In the genomic region with DNA sequence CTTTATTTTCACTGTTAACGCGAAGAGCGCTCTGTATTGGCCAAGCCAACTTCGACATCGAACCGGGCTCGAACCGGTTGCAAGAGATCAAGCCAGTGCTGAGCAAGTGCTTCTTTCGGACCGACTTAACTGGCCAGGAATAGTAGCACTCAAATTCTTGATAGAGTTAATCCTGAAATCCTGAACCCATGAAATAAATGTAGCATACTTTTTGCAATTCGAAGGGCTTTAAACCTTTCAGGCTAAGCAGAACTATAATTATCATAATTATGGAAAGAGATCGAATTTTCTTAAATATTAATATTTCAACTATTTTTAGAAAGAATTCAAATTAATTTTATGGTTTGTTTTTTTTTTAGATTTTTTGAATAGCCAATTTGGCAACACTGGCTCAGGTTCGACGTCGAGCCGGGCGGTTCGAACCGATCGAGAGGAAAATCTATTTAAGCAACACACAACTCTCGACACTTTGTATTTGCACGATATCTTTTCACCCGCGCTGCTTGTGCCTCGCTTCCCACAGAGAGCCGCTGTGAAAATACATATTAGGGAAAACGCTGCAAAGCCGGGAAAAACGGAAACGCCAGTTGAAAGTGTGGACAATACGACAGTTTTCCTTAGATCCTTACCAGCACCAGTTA, we compare ENCODE assay signal across 4 fruit fly cellular contexts.
TF ChIP-seq lines count a peak whose summit lies in the region.

A gene (plus strand): TSS at position 471 of the 641 bp plus-strand sequence.

TF ChIP-seq in whole organism, embryonic, 481 proteins besides CTCF, POLR2A, EP300 and RAD21 (continued from another document and continues in another):
- peak; percentile 4 for TF ChIP-seq CG11723 (GFP tag; optimal IDR thresholded peaks at IDR 0.05; lab: Kevin White, UChicago)
- TF ChIP-seq Camta (GFP tag; optimal IDR thresholded peaks at IDR 0.05; lab: Kevin White, UChicago): no peak
- peak; percentile 34; the same call in 1 of the 2 replicates for TF ChIP-seq seq (GFP tag; IDR thresholded peaks at IDR 0.05; lab: Robert Waterston, UW)
- TF ChIP-seq Nf-YA (GFP tag; IDR thresholded peaks at IDR 0.05; lab: Robert Waterston, UW): no peak
- no peak for TF ChIP-seq B-H2 (GFP tag; optimal IDR thresholded peaks at IDR 0.05; lab: Kevin White, UChicago)
- TF ChIP-seq CG7745 (tag; optimal IDR thresholded peaks at IDR 0.05; lab: Kevin White, UChicago): no peak
- peak; percentile 49 for TF ChIP-seq dmrt11E (tag; optimal IDR thresholded peaks at IDR 0.05; lab: Kevin White, UChicago)
- peak; percentile 42 for TF ChIP-seq CG17385 (GFP tag; optimal IDR thresholded peaks at IDR 0.05; lab: Kevin White, UChicago)
- peak; percentile 40 for TF ChIP-seq Hsf (GFP tag; optimal IDR thresholded peaks at IDR 0.05; lab: Kevin White, UChicago)
- no peak for TF ChIP-seq CG3163 (GFP tag; optimal IDR thresholded peaks at IDR 0.05; lab: Kevin White, UChicago)
- no peak for TF ChIP-seq CG6813 (GFP tag; optimal IDR thresholded peaks at IDR 0.05; lab: Kevin White, UChicago)
- no peak for TF ChIP-seq Vsx1 (GFP tag; optimal IDR thresholded peaks at IDR 0.05; lab: Kevin White, UChicago)
- TF ChIP-seq ftz-f1 (GFP tag; optimal IDR thresholded peaks at IDR 0.05; lab: Kevin White, UChicago): no peak
- TF ChIP-seq disco-r (GFP tag; optimal IDR thresholded peaks at IDR 0.05; lab: Kevin White, UChicago): no peak
- TF ChIP-seq pan (optimal IDR thresholded peaks at IDR 0.05; lab: Kevin White, UChicago): no peak
- TF ChIP-seq pan (GFP tag; optimal IDR thresholded peaks at IDR 0.05 in 1 of 2, IDR thresholded peaks at IDR 0.05 in 1 of 2): peak in 1 of 2 experiments; percentile 41
- TF ChIP-seq fd102C (GFP tag; optimal IDR thresholded peaks at IDR 0.05; lab: Kevin White, UChicago): no peak
- peak; percentile 41 for TF ChIP-seq NfI (GFP tag; optimal IDR thresholded peaks at IDR 0.05; lab: Kevin White, UChicago)
- TF ChIP-seq CG7963 (GFP tag; IDR thresholded peaks at IDR 0.05; lab: Robert Waterston, UW; ENCODE audit: partially characterized antibody): no peak
- TF ChIP-seq lbe (GFP tag; optimal IDR thresholded peaks at IDR 0.05; lab: Kevin White, UChicago): peak; percentile 7
- TF ChIP-seq CG14050 (GFP tag; IDR thresholded peaks at IDR 0.05; lab: Robert Waterston, UW): 0 out of 3 replicates have a peak, but pooled peaks have one; percentile 15
- TF ChIP-seq CG10462 (GFP tag; optimal IDR thresholded peaks at IDR 0.05; lab: Kevin White, UChicago): peak; percentile 10
- TF ChIP-seq kah (GFP tag; optimal IDR thresholded peaks at IDR 0.05; lab: Kevin White, UChicago): no peak
- TF ChIP-seq CG6654 (GFP tag; optimal IDR thresholded peaks at IDR 0.05; lab: Kevin White, UChicago): no peak
- TF ChIP-seq lola (GFP tag; optimal IDR thresholded peaks at IDR 0.05; lab: Kevin White, UChicago): peak in 1 of 3 experiments; percentile 62
- TF ChIP-seq CG17328 (GFP tag; IDR thresholded peaks at IDR 0.05; lab: Robert Waterston, UW): peak; percentile 13; the same call in 1 of the 2 replicates
- no peak for TF ChIP-seq kay (GFP tag; optimal IDR thresholded peaks at IDR 0.05; lab: Kevin White, UChicago)
- peak; percentile 16 for TF ChIP-seq tin (GFP tag; optimal IDR thresholded peaks at IDR 0.05; lab: Kevin White, UChicago)
- peak; percentile 29 for TF ChIP-seq CG17359 (tag; optimal IDR thresholded peaks at IDR 0.05; lab: Kevin White, UChicago)
- TF ChIP-seq CG2678 (tag; optimal IDR thresholded peaks at IDR 0.05; lab: Kevin White, UChicago): peak; percentile 69

TF ChIP-seq in whole organism, prepupa, 60 proteins besides CTCF, POLR2A, EP300 and RAD21 (continued from another document and continues in another):
- peak; percentile 49 for TF ChIP-seq Ets96B (tag; optimal IDR thresholded peaks at IDR 0.05; lab: Kevin White, UChicago)
- TF ChIP-seq Met (GFP tag; optimal IDR thresholded peaks at IDR 0.05; lab: Kevin White, UChicago): peak; percentile 77
- peak; percentile 48 for TF ChIP-seq CG6854 (GFP tag; optimal IDR thresholded peaks at IDR 0.05; lab: Kevin White, UChicago)
- TF ChIP-seq CG6808 (GFP tag; optimal IDR thresholded peaks at IDR 0.05; lab: Kevin White, UChicago): peak; percentile 78
- TF ChIP-seq acj6 (GFP tag; optimal IDR thresholded peaks at IDR 0.05; lab: Kevin White, UChicago): peak; percentile 62
- TF ChIP-seq CG15336 (GFP tag; IDR thresholded peaks at IDR 0.05; lab: Robert Waterston, UW): peak; percentile 69
- TF ChIP-seq Sox102F (GFP tag; optimal IDR thresholded peaks at IDR 0.05; lab: Kevin White, UChicago): peak; percentile 62
- TF ChIP-seq CG3032 (tag; optimal IDR thresholded peaks at IDR 0.05; lab: Kevin White, UChicago): peak; percentile 69
- peak; percentile 74 for TF ChIP-seq lz (GFP tag; optimal IDR thresholded peaks at IDR 0.05; lab: Kevin White, UChicago)
- TF ChIP-seq Hr4 (GFP tag; optimal IDR thresholded peaks at IDR 0.05; lab: Kevin White, UChicago): peak; percentile 69
- peak; percentile 28 for TF ChIP-seq Blimp-1 (GFP tag; optimal IDR thresholded peaks at IDR 0.05; lab: Kevin White, UChicago)
- TF ChIP-seq CG4318 (GFP tag; optimal IDR thresholded peaks at IDR 0.05; lab: Kevin White, UChicago): peak; percentile 59
- TF ChIP-seq Sox15 (GFP tag; optimal IDR thresholded peaks at IDR 0.05; lab: Kevin White, UChicago): peak; percentile 46
- peak; percentile 35 for TF ChIP-seq Hr39 (GFP tag; optimal IDR thresholded peaks at IDR 0.05; lab: Kevin White, UChicago)
- TF ChIP-seq CG3919 (GFP tag; optimal IDR thresholded peaks at IDR 0.05; lab: Kevin White, UChicago): peak; percentile 62
- TF ChIP-seq spab (GFP tag; optimal IDR thresholded peaks at IDR 0.05; lab: Kevin White, UChicago): peak; percentile 68
- peak; percentile 63 for TF ChIP-seq OdsH (GFP tag; optimal IDR thresholded peaks at IDR 0.05; lab: Kevin White, UChicago)
- TF ChIP-seq CG31627 (GFP tag; optimal IDR thresholded peaks at IDR 0.05; lab: Kevin White, UChicago): peak; percentile 55
- peak; percentile 69; the same call in 2 of the 3 replicates for TF ChIP-seq eg (GFP tag; IDR thresholded peaks at IDR 0.05; lab: Robert Waterston, UW)
- peak; percentile 53 for TF ChIP-seq CG34406 (GFP tag; optimal IDR thresholded peaks at IDR 0.05; lab: Kevin White, UChicago)
- TF ChIP-seq CG9139 (GFP tag; optimal IDR thresholded peaks at IDR 0.05; lab: Kevin White, UChicago): peak; percentile 56
- TF ChIP-seq dac (GFP tag; optimal IDR thresholded peaks at IDR 0.05; lab: Kevin White, UChicago): peak; percentile 46
- peak; percentile 17 to 51 for TF ChIP-seq salr (GFP tag; optimal IDR thresholded peaks at IDR 0.05; lab: Kevin White, UChicago)
- TF ChIP-seq CG8632 (GFP tag; optimal IDR thresholded peaks at IDR 0.05; lab: Kevin White, UChicago): peak; percentile 52
- peak; percentile 63; the same call in 1 of the 2 replicates for TF ChIP-seq Gug (GFP tag; IDR thresholded peaks at IDR 0.05; lab: Robert Waterston, UW)
- peak; percentile 57 for TF ChIP-seq CG7368 (GFP tag; optimal IDR thresholded peaks at IDR 0.05; lab: Kevin White, UChicago)
- TF ChIP-seq CG32006 (GFP tag; optimal IDR thresholded peaks at IDR 0.05; lab: Kevin White, UChicago): peak; percentile 79
- TF ChIP-seq CG10631 (GFP tag; optimal IDR thresholded peaks at IDR 0.05; lab: Kevin White, UChicago): peak; percentile 57
- peak; percentile 80 for TF ChIP-seq CG8119 (GFP tag; IDR thresholded peaks at IDR 0.05; lab: Robert Waterston, UW)
- TF ChIP-seq fd59A (GFP tag; optimal IDR thresholded peaks at IDR 0.05; lab: Kevin White, UChicago): peak; percentile 70
- peak; percentile 66 for TF ChIP-seq topi (GFP tag; optimal IDR thresholded peaks at IDR 0.05; lab: Kevin White, UChicago)

TF ChIP-seq in whole organism, pupa, 21 proteins besides CTCF, POLR2A, EP300 and RAD21 (continued from another document):
- TF ChIP-seq Pif1A (GFP tag; optimal IDR thresholded peaks at IDR 0.05; lab: Kevin White, UChicago) (peak; percentile 73), Snoo (tag; optimal IDR thresholded peaks at IDR 0.05; lab: Kevin White, UChicago) (peak; percentile 76), CG10348 (GFP tag; IDR thresholded peaks at IDR 0.05; lab: Robert Waterston, UW) (no peak)

TF ChIP-seq in whole organism, wandering third instar larva, 38 proteins besides CTCF, POLR2A, EP300 and RAD21 (continued from another document):
- TF ChIP-seq jim (GFP tag; optimal IDR thresholded peaks at IDR 0.05; lab: Kevin White, UChicago): no peak
- TF ChIP-seq psq (GFP tag; optimal IDR thresholded peaks at IDR 0.05; lab: Kevin White, UChicago): peak; percentile 22
- peak; percentile 49 for TF ChIP-seq h (GFP tag; optimal IDR thresholded peaks at IDR 0.05; lab: Kevin White, UChicago)
- TF ChIP-seq Vsx2 (GFP tag; optimal IDR thresholded peaks at IDR 0.05; lab: Kevin White, UChicago; ENCODE audit: partially characterized antibody): no peak
- peak in 1 of 2 experiments; percentile 74 for TF ChIP-seq foxo (GFP tag; optimal IDR thresholded peaks at IDR 0.05; lab: Kevin White, UChicago)
- no peak for TF ChIP-seq Hnf4 (GFP tag; optimal IDR thresholded peaks at IDR 0.05; lab: Kevin White, UChicago)
